Fruit fly (Drosophila melanogaster) whole organism, larva: ENCODE data around the gene psd.
A peak's percentile ranks its signal among the peaks of the same experiment; 100 is the strongest.

Experiments
- noc ChIP-seq: fragments of 200-800 bp; sonication (Bioruptor generic); optimal IDR thresholded peaks from 3 replicates; lab custom pipeline; 2019; ENCODE audit warnings: missing biosample characterization, mild to moderate bottlenecking, missing genetic modification characterization, moderate library complexity

Gene psd

dm6 chr2L:5981433-5982333 lies 16.9 kb upstream of the psd start, which contains the start of gene eIF4A:
TSS of gene eIF4A (plus strand) at chr2L:5981764.
- TF ChIP-seq noc (tag; lab: Kevin White, UChicago): no peak

- peak; percentile 33 for TF ChIP-seq noc (tag; lab: Kevin White, UChicago)
Observed at dm6 chr2L:5980862-5981432, 16.2 kb upstream of the psd start, which contains the start of gene chic. TSS of gene chic (minus strand) at chr2L:5981018.

dm6 chr2L:5979957-5980861 lies 15.5 kb upstream of the psd start:
- TF ChIP-seq noc (tag; lab: Kevin White, UChicago): peak; percentile 47

dm6 chr2L:5979055-5979399 lies 14.3 kb upstream of the psd start:
- no peak for TF ChIP-seq noc (tag; lab: Kevin White, UChicago)

- no peak for TF ChIP-seq noc (tag; lab: Kevin White, UChicago)
Observed at dm6 chr2L:5978333-5979054, 13.7 kb upstream of the psd start.

- TF ChIP-seq noc (tag; lab: Kevin White, UChicago): no peak
Observed at dm6 chr2L:5977729-5978078, 13.0 kb upstream of the psd start.

dm6 chr2L:5977070-5977728 lies 12.4 kb upstream of the psd start:
- peak; percentile 36 for TF ChIP-seq noc (tag; lab: Kevin White, UChicago)

- peak; percentile 19 for TF ChIP-seq noc (tag; lab: Kevin White, UChicago)
Observed at dm6 chr2L:5975601-5976000, 10.8 kb upstream of the psd start.

dm6 chr2L:5975025-5975539 lies 10.3 kb upstream of the psd start:
- TF ChIP-seq noc (tag; lab: Kevin White, UChicago): no peak

dm6 chr2L:5974122-5974521 lies 9.4 kb upstream of the psd start:
- TF ChIP-seq noc (tag; lab: Kevin White, UChicago): peak; percentile 34

dm6 chr2L:5972588-5973236 lies 8.0 kb upstream of the psd start:
- TF ChIP-seq noc (tag; lab: Kevin White, UChicago): no peak

dm6 chr2L:5972005-5972404 lies 7.3 kb upstream of the psd start:
- TF ChIP-seq noc (tag; lab: Kevin White, UChicago): peak; percentile 58

dm6 chr2L:5971093-5971808 lies 6.5 kb upstream of the psd start:
- no peak for TF ChIP-seq noc (tag; lab: Kevin White, UChicago)
